Fruit fly (Drosophila melanogaster): ENCODE measurements around the gene Cip4.
A peak's percentile ranks its signal among the peaks of the same experiment; 100 is the strongest.

Cip4 gene

DNA sequence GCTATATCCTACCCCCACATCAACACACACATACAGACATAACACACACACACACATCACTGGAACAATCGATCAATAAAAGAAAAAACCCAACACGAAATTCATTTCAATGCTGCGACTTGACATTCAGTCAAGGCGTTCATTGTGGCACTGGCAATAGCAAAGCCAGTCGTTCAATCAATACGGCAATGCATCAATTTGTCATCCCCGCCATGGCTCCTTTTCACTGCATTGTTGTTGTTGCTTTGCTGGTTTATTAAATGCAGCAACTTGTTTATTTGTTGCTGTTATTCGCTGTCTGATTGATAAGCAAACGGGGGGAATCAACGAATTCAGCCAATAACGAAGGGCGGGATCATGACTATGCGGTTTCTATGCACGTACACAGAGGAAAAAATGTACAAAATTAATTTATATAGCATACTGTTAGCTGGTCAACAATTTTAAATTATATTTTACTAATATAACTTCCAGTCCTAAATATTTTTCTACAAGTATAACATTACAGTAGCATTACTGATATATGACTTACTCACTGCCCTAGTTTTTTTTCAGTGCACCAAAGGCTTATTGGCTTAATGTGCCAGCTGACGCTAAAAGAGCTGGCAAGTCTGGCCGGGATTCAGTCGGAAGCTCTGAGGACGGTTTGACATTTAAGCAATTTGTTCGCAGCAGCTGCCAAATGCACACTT is 11.9 kb upstream of the Cip4 start:
- TF ChIP-seq dsf (GFP tag; optimal IDR thresholded peaks at IDR 0.05; ENCODE audit: borderline replicate concordance) (no peak), N (GFP tag; optimal IDR thresholded peaks at IDR 0.05) (no peak), pan (optimal IDR thresholded peaks at IDR 0.05) (no peak), CG9705 (GFP tag; optimal IDR thresholded peaks at IDR 0.05) (no peak)

dm6 chr3L:4371978-4372377 is 8.1 kb upstream of the Cip4 start:
- TF ChIP-seq pan (optimal IDR thresholded peaks at IDR 0.05) (no peak), Jra (GFP tag; optimal IDR thresholded peaks at IDR 0.05) (no peak), brk (GFP tag; optimal IDR thresholded peaks at IDR 0.05) (no peak), Rel (GFP tag; optimal IDR thresholded peaks at IDR 0.05) (no peak), Rel (tag; optimal IDR thresholded peaks at IDR 0.05) (no peak), dl (GFP tag; optimal IDR thresholded peaks at IDR 0.05; ENCODE audit: insufficient read depth in 1 of 2, partially characterized antibody in 2 of 2) (no peak), HLH106 (tag; optimal IDR thresholded peaks at IDR 0.05) (no peak), CG9705 (GFP tag; optimal IDR thresholded peaks at IDR 0.05) (no peak), GATAd (GFP tag; optimal IDR thresholded peaks at IDR 0.05) (no peak), Sp1 (GFP tag; optimal IDR thresholded peaks at IDR 0.05) (no peak), Dfd (GFP tag; optimal IDR thresholded peaks at IDR 0.05) (no peak), Abd-B (GFP tag; optimal IDR thresholded peaks at IDR 0.05) (no peak), Mio (GFP tag; optimal IDR thresholded peaks at IDR 0.05) (no peak), Hr83 (GFP tag; optimal IDR thresholded peaks at IDR 0.05; ENCODE audit: poor library complexity, severe bottlenecking) (no peak), Dif (GFP tag; optimal IDR thresholded peaks at IDR 0.05; ENCODE audit: partially characterized antibody) (no peak), ey (GFP tag; optimal IDR thresholded peaks at IDR 0.05) (no peak), usp (GFP tag; optimal IDR thresholded peaks at IDR 0.05) (no peak), dmrt93B (GFP tag; optimal IDR thresholded peaks at IDR 0.05) (no peak), woc (GFP tag; optimal IDR thresholded peaks at IDR 0.05) (no peak), lola (GFP tag; optimal IDR thresholded peaks at IDR 0.05) (no peak), rgr (GFP tag; optimal IDR thresholded peaks at IDR 0.05) (no peak)

- TF ChIP-seq br (GFP tag; optimal IDR thresholded peaks at IDR 0.05) (peak; percentile 21), Myc (optimal IDR thresholded peaks at IDR 0.05) (no peak), Jra (GFP tag; optimal IDR thresholded peaks at IDR 0.05) (peak; percentile 8), Mio (GFP tag; optimal IDR thresholded peaks at IDR 0.05) (no peak), foxo (GFP tag; optimal IDR thresholded peaks at IDR 0.05) (peak in 1 of 2 experiments; percentile 43), woc (GFP tag; optimal IDR thresholded peaks at IDR 0.05) (peak; percentile 2), rgr (GFP tag; optimal IDR thresholded peaks at IDR 0.05) (peak; percentile 57), OdsH (GFP tag; optimal IDR thresholded peaks at IDR 0.05) (peak; percentile 11), tai (GFP tag; optimal IDR thresholded peaks at IDR 0.05) (peak; percentile 77), Hnf4 (GFP tag; optimal IDR thresholded peaks at IDR 0.05) (peak; percentile 76), sage (GFP tag; optimal IDR thresholded peaks at IDR 0.05) (no peak), Hr83 (GFP tag; optimal IDR thresholded peaks at IDR 0.05; ENCODE audit: poor library complexity, severe bottlenecking) (peak; percentile 84), fru (GFP tag; optimal IDR thresholded peaks at IDR 0.05) (peak; percentile 54), brk (GFP tag; optimal IDR thresholded peaks at IDR 0.05) (no peak), Sp1 (GFP tag; optimal IDR thresholded peaks at IDR 0.05) (no peak)
Measured at dm6 chr3L:4367339-4367738, 3.4 kb upstream of the Cip4 start, which contains the start of gene CG11342. Gene CG11342, minus strand, starts transcription at chr3L:4367458.

DNA sequence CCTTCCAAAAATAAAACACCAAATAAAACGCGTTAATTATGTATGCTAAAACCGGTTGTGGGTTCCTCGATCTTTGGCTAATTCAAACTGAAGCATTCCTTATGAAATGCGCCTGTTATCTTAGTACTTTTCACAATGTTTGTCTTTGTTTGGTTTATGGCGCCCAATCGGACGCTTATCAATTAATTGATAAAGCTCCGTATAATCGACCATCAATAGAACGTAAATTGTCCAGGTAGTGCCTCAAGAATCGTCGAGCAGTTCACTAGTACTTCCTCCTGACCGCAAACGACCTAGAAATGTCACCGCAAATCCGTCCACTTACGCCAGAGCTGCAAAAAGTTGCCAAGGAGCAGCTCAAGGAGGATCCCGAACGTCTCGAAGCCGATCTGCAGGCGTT is 1.3 kb upstream of the Cip4 start, which contains the start of gene CG33514:
CG33514 (plus strand) TSS at position 238 of the 400 bp plus-strand sequence.
- no peak for TF ChIP-seq dmrt93B (GFP tag; optimal IDR thresholded peaks at IDR 0.05)
- no peak for TF ChIP-seq sv (GFP tag; optimal IDR thresholded peaks at IDR 0.05)
- TF ChIP-seq CrebA (GFP tag; optimal IDR thresholded peaks at IDR 0.05; ENCODE audit: borderline replicate concordance): peak; percentile 51

DNA sequence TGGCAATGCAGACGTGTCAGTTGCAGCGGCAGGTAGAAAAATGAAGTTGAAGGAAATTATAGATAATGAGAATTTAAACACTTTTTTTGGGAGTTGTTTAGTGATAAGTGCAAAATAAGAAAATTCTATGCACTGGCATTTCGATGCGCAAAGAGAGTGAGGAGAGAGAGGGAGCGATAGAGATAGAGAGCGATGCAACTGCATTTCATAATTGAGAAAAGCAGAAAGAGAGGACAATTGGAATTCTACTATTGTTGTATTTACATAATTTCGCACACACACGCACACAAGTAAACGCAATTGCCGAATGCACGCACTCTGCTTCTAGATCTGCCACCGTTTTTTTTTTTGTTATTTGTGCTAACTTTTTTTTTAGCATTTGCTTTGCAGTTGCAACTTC is 418 bp downstream of the Cip4 start:
- no peak for TF ChIP-seq Sp1 (GFP tag; optimal IDR thresholded peaks at IDR 0.05)
- no peak for TF ChIP-seq brk (GFP tag; optimal IDR thresholded peaks at IDR 0.05)
- TF ChIP-seq pan (optimal IDR thresholded peaks at IDR 0.05): no peak
- no peak for TF ChIP-seq Myc (optimal IDR thresholded peaks at IDR 0.05)
- TF ChIP-seq OdsH (GFP tag; optimal IDR thresholded peaks at IDR 0.05): no peak
- TF ChIP-seq sage (GFP tag; optimal IDR thresholded peaks at IDR 0.05): no peak
- no peak for TF ChIP-seq dmrt93B (GFP tag; optimal IDR thresholded peaks at IDR 0.05)
- no peak for TF ChIP-seq GATAd (GFP tag; optimal IDR thresholded peaks at IDR 0.05)
- TF ChIP-seq Dfd (GFP tag; optimal IDR thresholded peaks at IDR 0.05): no peak
- TF ChIP-seq N (GFP tag; optimal IDR thresholded peaks at IDR 0.05): no peak
- no peak for TF ChIP-seq woc (GFP tag; optimal IDR thresholded peaks at IDR 0.05)
- no peak for TF ChIP-seq Dif (GFP tag; optimal IDR thresholded peaks at IDR 0.05; ENCODE audit: partially characterized antibody)
- no peak for TF ChIP-seq Vsx2 (GFP tag; optimal IDR thresholded peaks at IDR 0.05; ENCODE audit: partially characterized antibody)
- no peak for TF ChIP-seq Abd-B (GFP tag; optimal IDR thresholded peaks at IDR 0.05)
- TF ChIP-seq HLH106 (tag; optimal IDR thresholded peaks at IDR 0.05): no peak
- TF ChIP-seq lola (GFP tag; optimal IDR thresholded peaks at IDR 0.05): no peak
- no peak for TF ChIP-seq jim (GFP tag; optimal IDR thresholded peaks at IDR 0.05)
- TF ChIP-seq Hr78 (GFP tag; optimal IDR thresholded peaks at IDR 0.05): no peak

All from whole organism, wandering third instar larva.